Fruit fly (Drosophila melanogaster): ENCODE measurements around the gene Drs.
A peak's percentile ranks its signal among the peaks of the same experiment; 100 is the strongest.

dm6 chr3L:3393951-3394834 is 24.8 kb downstream of the Drs start:
- no peak for TF ChIP-seq h (GFP tag; optimal IDR thresholded peaks at IDR 0.05)
- no peak for TF ChIP-seq lola (GFP tag; optimal IDR thresholded peaks at IDR 0.05)
- peak; percentile 95 for TF ChIP-seq HLH106 (tag; optimal IDR thresholded peaks at IDR 0.05)
- no peak for TF ChIP-seq pan (optimal IDR thresholded peaks at IDR 0.05)
- TF ChIP-seq sage (GFP tag; optimal IDR thresholded peaks at IDR 0.05) = peak; percentile 26
- peak; percentile 99 for TF ChIP-seq woc (GFP tag; optimal IDR thresholded peaks at IDR 0.05)
- TF ChIP-seq Jra (GFP tag; optimal IDR thresholded peaks at IDR 0.05) = peak; percentile 81
- no peak for TF ChIP-seq Abd-B (GFP tag; optimal IDR thresholded peaks at IDR 0.05)
- no peak for TF ChIP-seq Dif (GFP tag; optimal IDR thresholded peaks at IDR 0.05; ENCODE audit: partially characterized antibody)
- TF ChIP-seq usp (GFP tag; optimal IDR thresholded peaks at IDR 0.05) = no peak
- TF ChIP-seq rgr (GFP tag; optimal IDR thresholded peaks at IDR 0.05) = no peak
- TF ChIP-seq N (GFP tag; optimal IDR thresholded peaks at IDR 0.05) = no peak
- TF ChIP-seq Mio (GFP tag; optimal IDR thresholded peaks at IDR 0.05) = no peak
- peak; percentile 97 for TF ChIP-seq fru (GFP tag; optimal IDR thresholded peaks at IDR 0.05)

Measured in whole organism, wandering third instar larva.